Fruit fly (Drosophila melanogaster): ENCODE measurements around the gene omd.

omd gene

DNA sequence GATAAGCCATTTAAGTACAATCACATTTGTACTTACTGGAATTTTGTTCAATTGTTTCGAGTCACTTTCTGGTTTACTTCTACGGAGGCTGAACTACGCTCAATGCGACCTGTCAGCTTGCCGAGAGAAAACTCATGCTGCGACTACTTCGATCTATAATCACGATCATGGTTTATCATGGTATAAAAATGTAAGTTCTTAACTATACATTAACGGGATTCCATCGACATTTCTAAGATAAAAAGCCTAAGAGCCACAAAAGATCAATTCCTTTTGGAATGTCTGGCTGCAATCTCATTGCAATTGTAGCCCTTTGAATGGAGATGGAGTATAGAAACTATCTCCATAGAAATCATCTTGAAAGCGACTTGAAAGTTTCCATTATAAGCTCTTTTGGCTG lies 31.1 kb upstream of the omd start, which contains the start of gene Ubc87F:
Ubc87F (minus strand) TSS at position 101 of the 400 bp plus-strand sequence.
- no peak for TF ChIP-seq vfl (GFP tag; optimal IDR thresholded peaks at IDR 0.05)
- TF ChIP-seq Aef1 (GFP tag; IDR thresholded peaks at IDR 0.05), result no peak
- TF ChIP-seq schlank (tag; optimal IDR thresholded peaks at IDR 0.05), result no peak
- no peak for TF ChIP-seq ab (GFP tag; optimal IDR thresholded peaks at IDR 0.05)
- peak; percentile 9 for TF ChIP-seq sens (GFP tag)

DNA sequence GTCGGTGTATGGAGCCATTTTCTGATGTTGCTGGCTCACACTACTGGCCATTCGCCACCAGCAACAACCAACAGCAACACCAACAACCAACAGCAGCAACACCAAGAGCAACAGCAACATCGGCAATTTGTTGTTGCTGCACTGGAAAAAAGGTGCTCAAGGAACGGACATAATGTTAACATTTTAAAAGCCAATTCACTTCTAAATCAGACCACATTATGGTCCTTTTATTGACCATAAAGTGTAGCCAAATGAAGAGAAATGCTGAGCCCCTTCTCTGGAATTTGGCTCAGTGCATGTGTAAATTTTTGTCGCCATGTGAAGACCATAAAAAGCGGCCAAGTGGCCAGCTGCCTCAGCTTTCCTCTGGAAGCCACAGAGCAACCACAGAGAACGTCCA lies 29.8 kb upstream of the omd start:
- no peak for TF ChIP-seq schlank (tag; optimal IDR thresholded peaks at IDR 0.05)
- no peak for TF ChIP-seq dmrt11E (tag; optimal IDR thresholded peaks at IDR 0.05)
- TF ChIP-seq Antp (GFP tag; optimal IDR thresholded peaks at IDR 0.05), result peak; percentile 59
- peak; percentile 27; the same call in 1 of the 2 replicates for TF ChIP-seq gt (GFP tag; IDR thresholded peaks at IDR 0.05)
- peak; percentile 17 for TF ChIP-seq Sox102F (GFP tag; optimal IDR thresholded peaks at IDR 0.05)
- TF ChIP-seq hkb (optimal IDR thresholded peaks at IDR 0.05), result no peak
- TF ChIP-seq hkb (GFP tag; IDR thresholded peaks at IDR 0.05), result peak; percentile 78
- peak; percentile 47 for TF ChIP-seq CG14441 (GFP tag; IDR thresholded peaks at IDR 0.05)
- TF ChIP-seq CG11723 (GFP tag; optimal IDR thresholded peaks at IDR 0.05), result no peak
- TF ChIP-seq CG2712 (tag; optimal IDR thresholded peaks at IDR 0.05), result peak; percentile 16
- 0 out of 2 replicates have a peak, but pooled peaks have one; percentile 15 for TF ChIP-seq CG10959 (GFP tag; IDR thresholded peaks at IDR 0.05)
- peak; percentile 62; the same call in 2 of the 3 replicates for TF ChIP-seq ken (GFP tag; IDR thresholded peaks at IDR 0.05)
- TF ChIP-seq CG14014 (GFP tag; IDR thresholded peaks at IDR 0.05), result peak; percentile 31; the same call in 1 of the 2 replicates
- TF ChIP-seq trh (GFP tag; optimal IDR thresholded peaks at IDR 0.05), result no peak
- TF ChIP-seq az2 (GFP tag; optimal IDR thresholded peaks at IDR 0.05), result no peak
- peak; percentile 44; the same call in 1 of the 3 replicates for TF ChIP-seq dysf (GFP tag; IDR thresholded peaks at IDR 0.05)
- peak; percentile 49; the same call in 1 of the 2 replicates for TF ChIP-seq Awh (GFP tag; IDR thresholded peaks at IDR 0.05)
- TF ChIP-seq Rfx (GFP tag; IDR thresholded peaks at IDR 0.05), result peak; percentile 35; the same call in 1 of the 2 replicates
- TF ChIP-seq CG30020 (tag; optimal IDR thresholded peaks at IDR 0.05), result no peak
- TF ChIP-seq CG3838 (GFP tag; optimal IDR thresholded peaks at IDR 0.05), result no peak
- TF ChIP-seq H15 (GFP tag; IDR thresholded peaks at IDR 0.05), result peak; percentile 45; the same call in 1 of the 3 replicates
- TF ChIP-seq CG7271 (tag; optimal IDR thresholded peaks at IDR 0.05), result no peak
- no peak for TF ChIP-seq sima (GFP tag; optimal IDR thresholded peaks at IDR 0.05)
- no peak for TF ChIP-seq Trl (optimal IDR thresholded peaks at IDR 0.05)
- peak; percentile 3 for TF ChIP-seq Trl (GFP tag; optimal IDR thresholded peaks at IDR 0.05)
- TF ChIP-seq Dref (GFP tag; IDR thresholded peaks at IDR 0.05), result no peak
- peak; percentile 76 for TF ChIP-seq CG11504 (tag; optimal IDR thresholded peaks at IDR 0.05)
- no peak for TF ChIP-seq luna (GFP tag; optimal IDR thresholded peaks at IDR 0.05)
- no peak for TF ChIP-seq Myb (GFP tag; optimal IDR thresholded peaks at IDR 0.05)
- peak; percentile 34; the same call in 1 of the 2 replicates for TF ChIP-seq lmd (GFP tag; IDR thresholded peaks at IDR 0.05)
- TF ChIP-seq slou (GFP tag; optimal IDR thresholded peaks at IDR 0.05), result no peak
- TF ChIP-seq CG15269 (tag; optimal IDR thresholded peaks at IDR 0.05), result no peak
- TF ChIP-seq NK7.1 (GFP tag; optimal IDR thresholded peaks at IDR 0.05), result no peak
- no peak for TF ChIP-seq CG34224 (GFP tag; IDR thresholded peaks at IDR 0.05; ENCODE audit: partially characterized antibody)
- peak; percentile 35; the same call in 1 of the 3 replicates for TF ChIP-seq CG14050 (GFP tag; IDR thresholded peaks at IDR 0.05)
- no peak for TF ChIP-seq CG16779 (GFP tag; IDR thresholded peaks at IDR 0.05)
- TF ChIP-seq Lim3 (GFP tag; IDR thresholded peaks at IDR 0.05), result no peak
- no peak for TF ChIP-seq ab (GFP tag; optimal IDR thresholded peaks at IDR 0.05)
- TF ChIP-seq pum (GFP tag; optimal IDR thresholded peaks at IDR 0.05), result peak; percentile 17
- no peak for TF ChIP-seq grau (tag; optimal IDR thresholded peaks at IDR 0.05)
- no peak for TF ChIP-seq cato (GFP tag; optimal IDR thresholded peaks at IDR 0.05; ENCODE audit: borderline replicate concordance)
- TF ChIP-seq so (GFP tag; IDR thresholded peaks at IDR 0.05), result peak; percentile 63; the same call in 1 of the 3 replicates
- peak; percentile 18; the same call in 1 of the 3 replicates for TF ChIP-seq zfh1 (GFP tag; IDR thresholded peaks at IDR 0.05)
- peak; percentile 71; the same call in 1 of the 3 replicates for TF ChIP-seq ci (GFP tag; IDR thresholded peaks at IDR 0.05)
- TF ChIP-seq grn (GFP tag; optimal IDR thresholded peaks at IDR 0.05), result no peak
- TF ChIP-seq kay (GFP tag; optimal IDR thresholded peaks at IDR 0.05), result peak; percentile 50
- TF ChIP-seq bab2 (GFP tag; optimal IDR thresholded peaks at IDR 0.05), result peak; percentile 74
- TF ChIP-seq Hand (GFP tag; optimal IDR thresholded peaks at IDR 0.05), result no peak
